Fruit fly (Drosophila melanogaster) whole organism, wandering third instar larva: Measurements from ENCODE around the gene Ae2.
A peak's percentile ranks its signal among the peaks of the same experiment; 100 is the strongest.

Experiments
- Abd-B ChIP-seq: fragments of >200 bp; optimal IDR thresholded peaks from 2 replicates; lab custom pipeline; 2017; ENCODE audit warnings: missing biosample characterization, missing genetic modification characterization
- CG32264 ChIP-seq: fragments of 200-800 bp; sonication (Bioruptor generic); optimal IDR thresholded peaks from 2 replicates; lab custom pipeline; 2016; ENCODE audit warnings: missing biosample characterization, missing genetic modification characterization
- CG9705 ChIP-seq: fragments of 200-800 bp; sonication (Bioruptor generic); optimal IDR thresholded peaks from 2 replicates; lab custom pipeline; 2018; ENCODE audit warnings: missing biosample characterization, mild to moderate bottlenecking, missing genetic modification characterization
- CrebA ChIP-seq: fragments of 200-800 bp; sonication (Bioruptor generic); optimal IDR thresholded peaks from 2 replicates; lab custom pipeline; 2016; ENCODE audit warnings: missing biosample characterization, mild to moderate bottlenecking, missing genetic modification characterization, borderline replicate concordance
- Dfd ChIP-seq: fragments of >200 bp; optimal IDR thresholded peaks from 2 replicates; lab custom pipeline; 2017; ENCODE audit warnings: missing biosample characterization, missing genetic modification characterization
- Dif ChIP-seq: fragments of 200-275, 200-300 bp; sonication (Bioruptor generic); optimal IDR thresholded peaks from 2 replicates; lab custom pipeline; 2018; ENCODE audit warnings: missing biosample characterization, missing genetic modification characterization; ENCODE audit not compliant: partially characterized antibody
- GATAd ChIP-seq: sonication (Bioruptor generic); optimal IDR thresholded peaks from 2 replicates; lab custom pipeline; 2016; ENCODE audit warnings: missing biosample characterization, missing genetic modification characterization
- HLH106 ChIP-seq: fragments of 200-800 bp; optimal IDR thresholded peaks from 3 replicates; lab custom pipeline; 2019; ENCODE audit warnings: missing biosample characterization, mild to moderate bottlenecking, missing genetic modification characterization, moderate library complexity
- Hnf4 ChIP-seq: fragments of 200-800 bp; sonication (Bioruptor generic); optimal IDR thresholded peaks from 2 replicates; lab custom pipeline; 2016; ENCODE audit warnings: missing biosample characterization, mild to moderate bottlenecking, missing genetic modification characterization
- Hr78 ChIP-seq: fragments of >200 bp; optimal IDR thresholded peaks from 2 replicates; lab custom pipeline; 2017; ENCODE audit warnings: missing biosample characterization, missing genetic modification characterization
- Hr83 ChIP-seq: fragments of 200-300 bp; sonication (Bioruptor generic); optimal IDR thresholded peaks from 2 replicates; lab custom pipeline; 2016; ENCODE audit warnings: missing biosample characterization, mild to moderate bottlenecking, missing genetic modification characterization, moderate library complexity; ENCODE audit not compliant: poor library complexity, severe bottlenecking
- Jra ChIP-seq: sonication (Bioruptor generic); optimal IDR thresholded peaks from 2 replicates; lab custom pipeline; 2016; ENCODE audit warnings: missing biosample characterization, missing genetic modification characterization
- Mio ChIP-seq: sonication (Bioruptor generic); optimal IDR thresholded peaks from 2 replicates; lab custom pipeline; 2016; ENCODE audit warnings: missing biosample characterization, missing genetic modification characterization
- Myc ChIP-seq: fragments of >200 bp; optimal IDR thresholded peaks from 2 replicates; lab custom pipeline; 2017
- N ChIP-seq: fragments of >200 bp; optimal IDR thresholded peaks from 2 replicates; lab custom pipeline; 2018; ENCODE audit warnings: missing biosample characterization, missing external identifiers, missing genetic modification characterization
- OdsH ChIP-seq: fragments of 200-800 bp; sonication (Bioruptor generic); optimal IDR thresholded peaks from 2 replicates; lab custom pipeline; 2016; ENCODE audit warnings: missing biosample characterization, mild to moderate bottlenecking, missing genetic modification characterization
- Rel ChIP-seq, 2 experiments: fragments of 200-800 bp; sonication (Bioruptor generic) in 1 of 2; optimal IDR thresholded peaks; 2 replicates in 1 of 2; 3 replicates in 1 of 2; lab custom pipeline; 2016 to 2019; ENCODE audit warnings: mild to moderate bottlenecking in 2 of 2, missing biosample characterization in 2 of 2, missing genetic modification characterization in 2 of 2, moderate library complexity in 1 of 2
- Sp1 ChIP-seq: fragments of 200-800 bp; sonication (Bioruptor generic); optimal IDR thresholded peaks from 3 replicates; lab custom pipeline; 2019; ENCODE audit warnings: missing biosample characterization, mild to moderate bottlenecking, missing genetic modification characterization, moderate library complexity
- Vsx2 ChIP-seq: fragments of 200-300, 225-300 bp; sonication (Bioruptor generic); optimal IDR thresholded peaks from 2 replicates; lab custom pipeline; 2018; ENCODE audit warnings: missing biosample characterization, missing genetic modification characterization; ENCODE audit not compliant: partially characterized antibody
- br ChIP-seq: fragments of 200-800 bp; sonication (Bioruptor generic); optimal IDR thresholded peaks from 2 replicates; lab custom pipeline; 2016; ENCODE audit warnings: missing biosample characterization, missing genetic modification characterization
- brk ChIP-seq: fragments of 200-800 bp; sonication (Bioruptor generic); optimal IDR thresholded peaks from 2 replicates; lab custom pipeline; 2016; ENCODE audit warnings: missing biosample characterization, mild to moderate bottlenecking, missing genetic modification characterization
- dl ChIP-seq, 2 experiments: fragments of 175-275, 200-275 bp in 1 of 2; fragments of 200-275 bp in 1 of 2; sonication (Bioruptor generic); optimal IDR thresholded peaks; lab custom pipeline; 2018; ENCODE audit warnings: mild to moderate bottlenecking in 2 of 2, missing biosample characterization in 2 of 2, missing genetic modification characterization in 2 of 2, moderate library complexity in 2 of 2; ENCODE audit not compliant: partially characterized antibody in 2 of 2, insufficient read depth in 1 of 2
- dmrt93B ChIP-seq: fragments of 200-800 bp; sonication (Bioruptor generic); optimal IDR thresholded peaks from 2 replicates; lab custom pipeline; 2018; ENCODE audit warnings: missing biosample characterization, mild to moderate bottlenecking, missing genetic modification characterization
- dsf ChIP-seq: sonication (Bioruptor generic); optimal IDR thresholded peaks from 2 replicates; lab custom pipeline; 2016; ENCODE audit warnings: missing biosample characterization, missing genetic modification characterization, borderline replicate concordance
- ey ChIP-seq: fragments of 200-800 bp; sonication (Bioruptor generic); optimal IDR thresholded peaks from 2 replicates; lab custom pipeline; 2016; ENCODE audit warnings: missing biosample characterization, missing genetic modification characterization
- foxo ChIP-seq, 2 experiments: fragments of 200-800 bp; sonication (Bioruptor generic); optimal IDR thresholded peaks; 2 replicates in 1 of 2; 3 replicates in 1 of 2; lab custom pipeline; 2016 to 2017; ENCODE audit warnings: missing biosample characterization in 2 of 2, missing genetic modification characterization in 2 of 2
- fru ChIP-seq: fragments of 200-800 bp; sonication (Bioruptor generic); optimal IDR thresholded peaks from 3 replicates; lab custom pipeline; 2016; ENCODE audit warnings: missing biosample characterization, mild to moderate bottlenecking, missing genetic modification characterization
- h ChIP-seq: fragments of 200-800 bp; sonication (Bioruptor generic); optimal IDR thresholded peaks from 3 replicates; lab custom pipeline; 2016; ENCODE audit warnings: missing biosample characterization, mild to moderate bottlenecking, missing genetic modification characterization
- jim ChIP-seq: fragments of 175-275, 200-325 bp; sonication (Bioruptor generic); optimal IDR thresholded peaks from 2 replicates; lab custom pipeline; 2016; ENCODE audit warnings: missing biosample characterization, mild to moderate bottlenecking, missing genetic modification characterization
- lola ChIP-seq: fragments of >200 bp; optimal IDR thresholded peaks from 2 replicates; lab custom pipeline; 2017; ENCODE audit warnings: missing biosample characterization, missing genetic modification characterization
- pan ChIP-seq: fragments of >200 bp; optimal IDR thresholded peaks from 2 replicates; lab custom pipeline; 2017
- psq ChIP-seq: fragments of 200-800 bp; sonication (Bioruptor generic); optimal IDR thresholded peaks from 3 replicates; lab custom pipeline; 2017; ENCODE audit warnings: missing biosample characterization, mild to moderate bottlenecking, missing genetic modification characterization, moderate library complexity
- rgr ChIP-seq: fragments of 200-800 bp; sonication (Bioruptor generic); optimal IDR thresholded peaks from 3 replicates; lab custom pipeline; 2016; ENCODE audit warnings: missing biosample characterization, mild to moderate bottlenecking, missing genetic modification characterization
- sage ChIP-seq: fragments of 200-800 bp; sonication (Bioruptor generic); optimal IDR thresholded peaks from 2 replicates; lab custom pipeline; 2016; ENCODE audit warnings: missing biosample characterization, mild to moderate bottlenecking, missing genetic modification characterization
- sv ChIP-seq: fragments of 200-800 bp; sonication (Bioruptor generic); optimal IDR thresholded peaks from 3 replicates; lab custom pipeline; 2016; ENCODE audit warnings: missing biosample characterization, missing genetic modification characterization
- tai ChIP-seq: sonication (Bioruptor generic); optimal IDR thresholded peaks from 2 replicates; lab custom pipeline; 2016; ENCODE audit warnings: missing biosample characterization, missing genetic modification characterization
- usp ChIP-seq: fragments of >200 bp; optimal IDR thresholded peaks from 2 replicates; lab custom pipeline; 2017; ENCODE audit warnings: missing biosample characterization, missing genetic modification characterization
- woc ChIP-seq: sonication (Bioruptor generic); optimal IDR thresholded peaks from 2 replicates; lab custom pipeline; 2016; ENCODE audit warnings: missing biosample characterization, mild to moderate bottlenecking, missing genetic modification characterization

Gene Ae2

DNA sequence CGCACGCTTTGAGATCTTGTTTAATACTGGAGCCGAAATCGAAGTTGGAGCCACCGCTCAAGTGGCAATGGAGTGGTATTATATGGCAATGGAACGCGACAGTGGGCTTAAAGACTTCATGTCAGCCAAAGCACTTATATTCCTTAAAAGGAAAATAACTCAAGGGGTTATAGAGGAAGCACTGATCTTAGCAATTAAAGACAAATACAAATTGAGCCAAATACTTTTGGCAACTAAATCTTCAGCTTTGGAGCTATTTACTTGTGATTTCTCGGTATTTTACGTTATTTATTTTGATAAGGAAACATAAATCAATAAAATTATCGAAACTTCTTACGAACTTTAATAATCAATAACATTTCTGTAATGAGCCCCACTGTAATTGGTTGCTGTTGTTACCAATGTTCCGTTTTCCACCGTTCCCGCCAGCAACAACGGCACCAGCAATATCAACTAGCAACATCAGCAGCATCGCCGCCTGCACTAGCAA, 19.2 kb upstream of the Ae2 start:
- peak; percentile 79 for TF ChIP-seq CG32264 (GFP tag; lab: Kevin White, UChicago)
- TF ChIP-seq jim (GFP tag; lab: Kevin White, UChicago), result no peak
- TF ChIP-seq psq, result peak; percentile 76
- TF ChIP-seq Dif (GFP tag; lab: Kevin White, UChicago), result no peak
- peak; percentile 90 for TF ChIP-seq woc (GFP tag; lab: Kevin White, UChicago)
- no peak for TF ChIP-seq Vsx2 (GFP tag; lab: Kevin White, UChicago)
- TF ChIP-seq N (GFP tag; lab: Kevin White, UChicago), result no peak
- peak; percentile 88 for TF ChIP-seq fru (GFP tag; lab: Kevin White, UChicago)
- peak; percentile 92 for TF ChIP-seq dmrt93B (GFP tag; lab: Kevin White, UChicago)
- TF ChIP-seq Hr83, result peak; percentile 13
- peak; percentile 65 for TF ChIP-seq rgr (GFP tag; lab: Kevin White, UChicago)
- peak; percentile 83 for TF ChIP-seq br
- TF ChIP-seq ey (GFP tag; lab: Kevin White, UChicago), result peak; percentile 81
- TF ChIP-seq Myc (lab: Kevin White, UChicago), result no peak
- TF ChIP-seq OdsH (GFP tag; lab: Kevin White, UChicago), result peak; percentile 79
- no peak for TF ChIP-seq lola (GFP tag; lab: Kevin White, UChicago)
- TF ChIP-seq h, result peak; percentile 87
- peak; percentile 94 for TF ChIP-seq CG9705 (GFP tag; lab: Kevin White, UChicago)
- TF ChIP-seq sv (GFP tag; lab: Kevin White, UChicago), result peak; percentile 65
- TF ChIP-seq CrebA (GFP tag; lab: Kevin White, UChicago), result peak; percentile 7
- peak; percentile 87 for TF ChIP-seq Sp1 (GFP tag; lab: Kevin White, UChicago)
- no peak for TF ChIP-seq Mio (GFP tag; lab: Kevin White, UChicago)
- no peak for TF ChIP-seq GATAd (GFP tag; lab: Kevin White, UChicago)
- TF ChIP-seq dsf, result no peak
- no peak for TF ChIP-seq dl (GFP tag; optimal IDR thresholded peaks at IDR 0.05; lab: Kevin White, UChicago; ENCODE audit: insufficient read depth in 1 of 2, partially characterized antibody in 2 of 2)
- peak; percentile 96 for TF ChIP-seq HLH106
- TF ChIP-seq Hnf4 (GFP tag; lab: Kevin White, UChicago), result peak; percentile 75
- no peak for TF ChIP-seq pan (lab: Kevin White, UChicago)
- no peak for TF ChIP-seq brk (GFP tag; lab: Kevin White, UChicago)
- peak; percentile 90 for TF ChIP-seq sage
- peak; percentile 60 to 88 for TF ChIP-seq foxo (GFP tag; optimal IDR thresholded peaks at IDR 0.05; lab: Kevin White, UChicago)
- no peak for TF ChIP-seq Jra
- TF ChIP-seq usp (GFP tag; lab: Kevin White, UChicago), result no peak
- TF ChIP-seq tai (GFP tag; lab: Kevin White, UChicago), result no peak
- TF ChIP-seq Rel (GFP tag; optimal IDR thresholded peaks at IDR 0.05; lab: Kevin White, UChicago), result peak; percentile 41
- peak; percentile 53 for TF ChIP-seq Rel (tag; optimal IDR thresholded peaks at IDR 0.05; lab: Kevin White, UChicago)
- TF ChIP-seq Hr78, result no peak
- TF ChIP-seq Dfd (GFP tag; lab: Kevin White, UChicago), result no peak
- TF ChIP-seq Abd-B, result no peak

dm6 chr3L:9745393-9745792, 18.0 kb upstream of the Ae2 start:
- no peak for TF ChIP-seq Dfd (GFP tag; lab: Kevin White, UChicago)
- no peak for TF ChIP-seq h
- TF ChIP-seq pan (lab: Kevin White, UChicago), result no peak
- TF ChIP-seq Rel (GFP tag; optimal IDR thresholded peaks at IDR 0.05; lab: Kevin White, UChicago), result no peak
- no peak for TF ChIP-seq Rel (tag; optimal IDR thresholded peaks at IDR 0.05; lab: Kevin White, UChicago)
- TF ChIP-seq N (GFP tag; lab: Kevin White, UChicago), result no peak
- no peak for TF ChIP-seq fru (GFP tag; lab: Kevin White, UChicago)
- TF ChIP-seq CG9705 (GFP tag; lab: Kevin White, UChicago), result no peak
- no peak for TF ChIP-seq CrebA (GFP tag; lab: Kevin White, UChicago)
- TF ChIP-seq Hnf4 (GFP tag; lab: Kevin White, UChicago), result no peak
- no peak for TF ChIP-seq usp (GFP tag; lab: Kevin White, UChicago)
- TF ChIP-seq HLH106, result no peak
- TF ChIP-seq GATAd (GFP tag; lab: Kevin White, UChicago), result no peak
- TF ChIP-seq, all 38 proteins: peak for 0
